Fruit fly (Drosophila melanogaster) whole organism, embryonic: ENCODE measurements around the gene CG2663.

Experiments used
- ATbp ChIP-seq: fragments of 200-800 bp; sonication (Bioruptor generic); optimal IDR thresholded peaks from 2 replicates; lab custom pipeline; 2017; ENCODE audit warnings: missing biosample characterization, mild to moderate bottlenecking, missing genetic modification characterization, missing genetic modification reagents
- Ada2b ChIP-seq: fragments of 200-800 bp; sonication (Bioruptor generic); IDR thresholded peaks from 2 replicates; pipeline ENCODE4 v1.3.6; 2022; ENCODE audit warnings: missing biosample characterization, missing genetic modification characterization
- CG12155 ChIP-seq: fragments of 200-800 bp; sonication (Bioruptor generic); optimal IDR thresholded peaks from 3 replicates; lab custom pipeline; 2016; ENCODE audit warnings: missing biosample characterization, missing genetic modification characterization
- CG12391 ChIP-seq: fragments of 200-800 bp; sonication (Bioruptor generic); optimal IDR thresholded peaks from 3 replicates; lab custom pipeline; 2018; ENCODE audit warnings: missing biosample characterization, mild to moderate bottlenecking, missing genetic modification characterization, moderate library complexity
- CG14050 ChIP-seq: fragments of 200-800 bp; sonication (Bioruptor generic); IDR thresholded peaks from 3 replicates; pipeline ENCODE4 v1.3.6; 2022; ENCODE audit warnings: missing biosample characterization, missing genetic modification characterization
- CG14710 ChIP-seq: fragments of 200-800 bp; sonication (Bioruptor generic); optimal IDR thresholded peaks from 3 replicates; lab custom pipeline; 2019; ENCODE audit warnings: missing biosample characterization, mild to moderate bottlenecking, missing genetic modification characterization, moderate library complexity
- CG15073 ChIP-seq: fragments of 200-800 bp; sonication (Bioruptor generic); optimal IDR thresholded peaks from 2 replicates; lab custom pipeline; 2016; ENCODE audit warnings: missing biosample characterization, missing genetic modification characterization
- CG15269 ChIP-seq: fragments of 200-800 bp; sonication (Bioruptor generic); optimal IDR thresholded peaks from 2 replicates; lab custom pipeline; 2018; ENCODE audit warnings: missing biosample characterization, mild to moderate bottlenecking, missing genetic modification characterization, moderate library complexity
- CG17829 ChIP-seq: fragments of 200-800 bp; optimal IDR thresholded peaks from 2 replicates; lab custom pipeline; 2019; ENCODE audit warnings: missing biosample characterization, mild to moderate bottlenecking, missing genetic modification characterization, moderate library complexity
- CG1832 ChIP-seq: fragments of 200-800 bp; sonication (Bioruptor generic); optimal IDR thresholded peaks from 2 replicates; lab custom pipeline; 2017; ENCODE audit warnings: missing biosample characterization, mild to moderate bottlenecking, missing genetic modification characterization, inconsistent platforms
- CG2678 ChIP-seq: fragments of 200-800 bp; sonication (Bioruptor generic); optimal IDR thresholded peaks from 3 replicates; lab custom pipeline; 2019; ENCODE audit warnings: missing biosample characterization, mild to moderate bottlenecking, missing genetic modification characterization, moderate library complexity
- CG33557 ChIP-seq: fragments of 200-800 bp; sonication (Bioruptor generic); optimal IDR thresholded peaks from 2 replicates; lab custom pipeline; 2019; ENCODE audit warnings: missing biosample characterization, mild to moderate bottlenecking, missing genetic modification characterization, moderate library complexity
- CG34224 ChIP-seq: fragments of 200-800 bp; sonication (Bioruptor generic); IDR thresholded peaks from 3 replicates; pipeline ENCODE4 v1.3.6; 2022; ENCODE audit warnings: missing biosample characterization, missing genetic modification characterization; ENCODE audit not compliant: partially characterized antibody
- CG3995 ChIP-seq: fragments of 200-800 bp; sonication (Bioruptor generic); optimal IDR thresholded peaks from 3 replicates; lab custom pipeline; 2016; ENCODE audit warnings: missing biosample characterization, missing genetic modification characterization
- CG4617 ChIP-seq: fragments of 200-800 bp; sonication (Bioruptor generic); optimal IDR thresholded peaks from 3 replicates; lab custom pipeline; 2016; ENCODE audit warnings: missing biosample characterization, missing genetic modification characterization, borderline replicate concordance
- CG9215 ChIP-seq: fragments of 200-800 bp; sonication (Bioruptor generic); IDR thresholded peaks from 2 replicates; pipeline ENCODE4 v1.3.6; 2022; ENCODE audit warnings: missing biosample characterization, missing genetic modification characterization
- CG9727 ChIP-seq: fragments of 200-800 bp; sonication (Bioruptor generic); optimal IDR thresholded peaks from 3 replicates; lab custom pipeline; 2017; ENCODE audit warnings: missing biosample characterization, mild to moderate bottlenecking, missing genetic modification characterization
- CG9932 ChIP-seq: fragments of 200-800 bp; sonication (Bioruptor generic); IDR thresholded peaks from 2 replicates; pipeline ENCODE4 v1.3.6; 2022; ENCODE audit warnings: missing biosample characterization, missing genetic modification characterization
- CTCF ChIP-seq: fragments of 200-800 bp; sonication (Bioruptor generic); optimal IDR thresholded peaks from 2 replicates; lab custom pipeline; 2017; ENCODE audit warnings: missing biosample characterization, mild to moderate bottlenecking, missing genetic modification characterization, moderate library complexity
- Dll ChIP-seq: fragments of 200-800 bp; sonication (Bioruptor generic); IDR thresholded peaks from 4 replicates; pipeline ENCODE4 v1.3.6; 2022; ENCODE audit warnings: missing biosample characterization, missing genetic modification characterization; ENCODE audit not compliant: partially characterized antibody
- Doc3 ChIP-seq: fragments of 200-800 bp; sonication (Bioruptor generic); IDR thresholded peaks from 3 replicates; pipeline ENCODE4 v1.3.6; 2022; ENCODE audit warnings: missing biosample characterization, missing genetic modification characterization; ENCODE audit not compliant: partially characterized antibody
- Dp ChIP-seq: fragments of 200-800 bp; sonication (Bioruptor generic); optimal IDR thresholded peaks from 2 replicates; lab custom pipeline; 2018; ENCODE audit warnings: missing biosample characterization, mild to moderate bottlenecking, missing genetic modification characterization, moderate library complexity
- Fer2 ChIP-seq: fragments of 200-800 bp; sonication (Bioruptor generic); optimal IDR thresholded peaks from 2 replicates; lab custom pipeline; 2018; ENCODE audit warnings: missing biosample characterization, mild to moderate bottlenecking, missing genetic modification characterization, moderate library complexity
- Hr39 ChIP-seq: fragments of >200 bp; optimal IDR thresholded peaks from 2 replicates; lab custom pipeline; 2017
- Jarid2 ChIP-seq: fragments of 200-800 bp; sonication (Bioruptor generic); optimal IDR thresholded peaks from 3 replicates; lab custom pipeline; 2017; ENCODE audit warnings: mild to moderate bottlenecking, missing biosample characterization, missing genetic modification reagents, missing genetic modification characterization
- Kr ChIP-seq: fragments of 200-800 bp; sonication (Bioruptor generic); optimal IDR thresholded peaks from 2 replicates; lab custom pipeline; 2017; ENCODE audit warnings: missing biosample characterization, mild to moderate bottlenecking, missing genetic modification characterization
- MBD-R2 ChIP-seq: fragments of 200-800 bp; sonication (Bioruptor generic); IDR thresholded peaks from 2 replicates; pipeline ENCODE4 v1.3.6; 2022; ENCODE audit warnings: missing biosample characterization, missing genetic modification characterization
- Myb ChIP-seq: fragments of 200-800 bp; sonication (Bioruptor generic); optimal IDR thresholded peaks from 2 replicates; lab custom pipeline; 2016; ENCODE audit warnings: missing biosample characterization, missing genetic modification characterization
- NC2α ChIP-seq: fragments of 200-800 bp; sonication (Bioruptor generic); optimal IDR thresholded peaks from 2 replicates; lab custom pipeline; 2016; ENCODE audit warnings: missing biosample characterization, missing genetic modification characterization
- Nf-YB ChIP-seq: fragments of 200-800 bp; sonication (Bioruptor generic); optimal IDR thresholded peaks from 3 replicates; lab custom pipeline; 2019; ENCODE audit warnings: missing biosample characterization, mild to moderate bottlenecking, missing genetic modification characterization, moderate library complexity
- Poxn ChIP-seq: fragments of 200-800 bp; sonication (Bioruptor generic); IDR thresholded peaks from 2 replicates; pipeline ENCODE4 v1.3.6; 2022; ENCODE audit warnings: missing biosample characterization, missing genetic modification characterization
- Side ChIP-seq: fragments of 200-800 bp; sonication (Bioruptor generic); optimal IDR thresholded peaks from 2 replicates; lab custom pipeline; 2016; ENCODE audit warnings: missing biosample characterization, missing genetic modification characterization
- Sin3A ChIP-seq: fragments of >200 bp; optimal IDR thresholded peaks from 2 replicates; lab custom pipeline; 2018
- Stat92E ChIP-seq, 3 experiments: fragments of >200 bp in 2 of 3; fragments of 200-800 bp in 1 of 3; sonication (Bioruptor generic) in 1 of 3; optimal IDR thresholded peaks; 2 replicates each; lab custom pipeline; 2017 to 2019; ENCODE audit warnings: missing biosample characterization in 3 of 3, missing genetic modification characterization in 3 of 3, mild to moderate bottlenecking in 1 of 3, moderate library complexity in 1 of 3
- YL-1 ChIP-seq: fragments of 200-800 bp; sonication (Bioruptor generic); optimal IDR thresholded peaks from 3 replicates; lab custom pipeline; 2017; ENCODE audit warnings: missing biosample characterization, mild to moderate bottlenecking, missing genetic modification characterization
- bigmax ChIP-seq: fragments of 200-800 bp; sonication (Bioruptor generic); optimal IDR thresholded peaks from 2 replicates; lab custom pipeline; 2018; ENCODE audit warnings: missing biosample characterization, mild to moderate bottlenecking, missing genetic modification characterization
- cwo ChIP-seq: fragments of 200-800 bp; sonication (Bioruptor generic); optimal IDR thresholded peaks from 3 replicates; lab custom pipeline; 2017; ENCODE audit warnings: missing biosample characterization, missing genetic modification characterization, mild to moderate bottlenecking, moderate library complexity, missing genetic modification reagents
- gfzf ChIP-seq: fragments of 200-800 bp; sonication (Bioruptor generic); optimal IDR thresholded peaks from 2 replicates; lab custom pipeline; 2016; ENCODE audit warnings: missing biosample characterization, mild to moderate bottlenecking, missing genetic modification characterization, moderate library complexity
- gsb-n ChIP-seq: fragments of 200-800 bp; sonication (Bioruptor generic); optimal IDR thresholded peaks from 3 replicates; lab custom pipeline; 2018; ENCODE audit warnings: missing biosample characterization, mild to moderate bottlenecking, missing genetic modification characterization
- lmd ChIP-seq: fragments of 200-800 bp; sonication (Bioruptor generic); IDR thresholded peaks from 2 replicates; pipeline ENCODE4 v1.3.6; 2022; ENCODE audit warnings: missing biosample characterization, missing genetic modification characterization
- nau ChIP-seq: fragments of 200-800 bp; sonication (Bioruptor generic); optimal IDR thresholded peaks from 3 replicates; lab custom pipeline; 2017; ENCODE audit warnings: missing biosample characterization, mild to moderate bottlenecking, missing genetic modification characterization, missing genetic modification reagents
- nerfin-2 ChIP-seq: fragments of 200-800 bp; sonication (Bioruptor generic); IDR thresholded peaks from 2 replicates; pipeline ENCODE4 v1.3.6; 2022; ENCODE audit warnings: missing biosample characterization, missing genetic modification characterization; ENCODE audit not compliant: partially characterized antibody
- phol ChIP-seq: fragments of 200-800 bp; sonication (Bioruptor generic); optimal IDR thresholded peaks from 3 replicates; lab custom pipeline; 2018; ENCODE audit warnings: missing biosample characterization, mild to moderate bottlenecking, missing genetic modification characterization, moderate library complexity
- pita ChIP-seq: fragments of 200-800 bp; sonication (Bioruptor generic); optimal IDR thresholded peaks from 2 replicates; lab custom pipeline; 2017; ENCODE audit warnings: missing biosample characterization, mild to moderate bottlenecking, missing genetic modification characterization
- sima ChIP-seq: fragments of 200-800 bp; sonication (Bioruptor generic); optimal IDR thresholded peaks from 2 replicates; lab custom pipeline; 2016; ENCODE audit warnings: missing biosample characterization, missing genetic modification characterization
- sr ChIP-seq: fragments of 200-800 bp; sonication (Bioruptor generic); IDR thresholded peaks from 3 replicates; pipeline ENCODE4 v1.3.6; 2022; ENCODE audit warnings: missing biosample characterization, missing genetic modification characterization
- tap ChIP-seq: fragments of 200-800 bp; optimal IDR thresholded peaks from 3 replicates; lab custom pipeline; 2019; ENCODE audit warnings: missing biosample characterization, mild to moderate bottlenecking, missing genetic modification characterization, moderate library complexity
- tll ChIP-seq, 2 experiments: fragments of 200-800 bp in 1 of 2; fragments of >200 bp in 1 of 2; sonication (Bioruptor generic) in 1 of 2; optimal IDR thresholded peaks; 2 replicates each; lab custom pipeline; 2017 to 2019; ENCODE audit warnings: missing biosample characterization in 2 of 2, missing genetic modification characterization in 2 of 2, mild to moderate bottlenecking in 1 of 2, moderate library complexity in 1 of 2
- tna ChIP-seq: fragments of 200-800 bp; sonication (Bioruptor generic); IDR thresholded peaks from 2 replicates; pipeline ENCODE4 v1.3.6; 2022; ENCODE audit warnings: missing biosample characterization, missing genetic modification characterization; ENCODE audit not compliant: partially characterized antibody
- trem ChIP-seq: fragments of 200-800 bp; optimal IDR thresholded peaks from 3 replicates; lab custom pipeline; 2019; ENCODE audit warnings: missing biosample characterization, mild to moderate bottlenecking, missing genetic modification characterization, moderate library complexity
- vvl ChIP-seq: fragments of 200-800 bp; sonication (Bioruptor generic); IDR thresholded peaks from 2 replicates; pipeline ENCODE4 v1.3.6; 2022; ENCODE audit warnings: missing biosample characterization, missing genetic modification characterization

Gene CG2663

DNA sequence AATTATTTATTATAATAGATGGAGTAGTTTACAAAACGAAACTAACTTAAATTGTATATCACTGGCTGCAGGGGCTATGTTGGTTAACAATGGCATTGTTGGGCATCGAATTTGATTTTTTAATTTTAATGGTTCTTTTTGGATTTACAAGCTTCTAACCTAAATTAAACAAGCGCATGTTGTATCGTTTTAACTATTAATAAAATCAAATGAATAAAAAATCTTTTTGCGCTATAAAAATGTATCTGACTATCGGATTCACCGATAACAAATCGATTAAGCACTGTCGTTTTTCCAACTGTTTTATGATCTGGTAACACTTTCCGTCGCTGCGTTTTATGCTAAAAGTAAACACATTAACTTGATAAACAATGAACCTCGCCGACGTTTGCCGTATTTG, 29.2 kb downstream of the CG2663 start, which contains the start of the genes hd and CG14667 (continued):
- no peak for TF ChIP-seq nau (GFP tag; lab: Kevin White, UChicago)
- no peak for TF ChIP-seq cwo (GFP tag; lab: Kevin White, UChicago)
- TF ChIP-seq Side = no peak
- TF ChIP-seq CG1832 (GFP tag; lab: Kevin White, UChicago) = no peak
- peak; percentile 59; the same call in 2 of the 3 replicates for TF ChIP-seq CG34224
- TF ChIP-seq sima (GFP tag; lab: Kevin White, UChicago) = no peak
- no peak for TF ChIP-seq CG9932
- peak; percentile 21 for TF ChIP-seq phol
- no peak for TF ChIP-seq CTCF (GFP tag; lab: Kevin White, UChicago)
- TF ChIP-seq Poxn (GFP tag; lab: Robert Waterston, UW) = no peak
- no peak for TF ChIP-seq CG9215 (GFP tag; lab: Robert Waterston, UW)
- TF ChIP-seq vvl = 0 out of 2 replicates have a peak, but pooled peaks have one; percentile 20
- no peak for TF ChIP-seq CG15269 (tag; lab: Kevin White, UChicago)
- no peak for TF ChIP-seq tll (GFP tag; optimal IDR thresholded peaks at IDR 0.05; lab: Kevin White, UChicago)
- peak; percentile 46 for TF ChIP-seq CG14710 (tag; lab: Kevin White, UChicago)
- TF ChIP-seq lmd (GFP tag; lab: Robert Waterston, UW) = no peak
- peak; percentile 53 for TF ChIP-seq MBD-R2 (GFP tag; lab: Robert Waterston, UW)
- peak; percentile 23; the same call in 1 of the 2 replicates for TF ChIP-seq tna (GFP tag; lab: Robert Waterston, UW)
- no peak for TF ChIP-seq Nf-YB
- peak; percentile 42; the same call in 1 of the 2 replicates for TF ChIP-seq nerfin-2 (GFP tag; lab: Robert Waterston, UW)
- peak; percentile 71 for TF ChIP-seq YL-1 (GFP tag; lab: Kevin White, UChicago)
- peak in 1 of 3 experiments; percentile 11 for TF ChIP-seq Stat92E (GFP tag; optimal IDR thresholded peaks at IDR 0.05; lab: Kevin White, UChicago)
- no peak for TF ChIP-seq Kr (GFP tag; lab: Kevin White, UChicago)
- peak; percentile 71 for TF ChIP-seq Dll
- no peak for TF ChIP-seq tap
- peak; percentile 67 for TF ChIP-seq Dp (GFP tag; lab: Kevin White, UChicago)
- TF ChIP-seq gsb-n (tag; lab: Kevin White, UChicago) = no peak
- no peak for TF ChIP-seq pita (GFP tag; lab: Kevin White, UChicago)
- TF ChIP-seq NC2α (GFP tag; lab: Kevin White, UChicago) = no peak
- no peak for TF ChIP-seq Hr39
- TF ChIP-seq Sin3A (lab: Kevin White, UChicago) = peak; percentile 33
- TF ChIP-seq CG3995 = peak; percentile 4
- no peak for TF ChIP-seq Myb (GFP tag; lab: Kevin White, UChicago)
- peak; percentile 64 for TF ChIP-seq trem (tag; lab: Kevin White, UChicago)
- TF ChIP-seq CG9727 = peak; percentile 18
- peak; percentile 17 for TF ChIP-seq CG12155 (GFP tag; lab: Kevin White, UChicago)
- peak; percentile 9 for TF ChIP-seq CG33557 (GFP tag; lab: Kevin White, UChicago)
- TF ChIP-seq CG15073 (GFP tag; lab: Kevin White, UChicago) = no peak
- TF ChIP-seq CG17829 (tag; lab: Kevin White, UChicago) = peak; percentile 36
- TF ChIP-seq CG12391 (tag; lab: Kevin White, UChicago) = peak; percentile 32
- no peak for TF ChIP-seq Jarid2 (GFP tag; lab: Kevin White, UChicago)
- TF ChIP-seq Doc3 (GFP tag; lab: Robert Waterston, UW) = peak; percentile 54; the same call in 1 of the 3 replicates
- TF ChIP-seq Ada2b (GFP tag; lab: Robert Waterston, UW) = no peak
- TF ChIP-seq CG2678 (tag; lab: Kevin White, UChicago) = no peak
- TF ChIP-seq CG4617 (GFP tag; lab: Kevin White, UChicago) = peak; percentile 13
- no peak for TF ChIP-seq CG14050 (GFP tag; lab: Robert Waterston, UW)
- peak; percentile 68 for TF ChIP-seq gfzf (GFP tag; lab: Kevin White, UChicago)
- TF ChIP-seq sr (GFP tag; lab: Robert Waterston, UW) = no peak
- TF ChIP-seq Fer2 = no peak
- TF ChIP-seq bigmax = no peak
- no peak for TF ChIP-seq ATbp (GFP tag; lab: Kevin White, UChicago)
